Fruit fly (Drosophila melanogaster): ENCODE results near the gene Exo84.

Gene Exo84

dm6 chr3R:26021195-26021914 lies 30.7 kb downstream of the Exo84 start (continued):
- TF ChIP-seq CG12071 (GFP tag; optimal IDR thresholded peaks at IDR 0.05) (no peak), gsb-n (tag; optimal IDR thresholded peaks at IDR 0.05) (peak; percentile 96), cato (GFP tag; optimal IDR thresholded peaks at IDR 0.05; ENCODE audit: borderline replicate concordance) (peak; percentile 93), CG6689 (GFP tag; IDR thresholded peaks at IDR 0.05) (peak; percentile 92), jing (GFP tag; optimal IDR thresholded peaks at IDR 0.05) (peak; percentile 57), CG9609 (GFP tag; optimal IDR thresholded peaks at IDR 0.05) (peak; percentile 79), CG4730 (GFP tag; IDR thresholded peaks at IDR 0.05) (peak; percentile 72), CG10209 (GFP tag; optimal IDR thresholded peaks at IDR 0.05) (peak; percentile 97), gem (tag; optimal IDR thresholded peaks at IDR 0.05) (peak; percentile 98), HmgD (GFP tag; optimal IDR thresholded peaks at IDR 0.05) (no peak), pho (GFP tag; optimal IDR thresholded peaks at IDR 0.05) (peak; percentile 86), HLH3B (GFP tag; IDR thresholded peaks at IDR 0.05) (peak; percentile 76), CG11696 (GFP tag; IDR thresholded peaks at IDR 0.05) (no peak; the same call in 1 of the 2 replicates), ems (GFP tag; optimal IDR thresholded peaks at IDR 0.05) (peak; percentile 39), h (optimal IDR thresholded peaks at IDR 0.05) (no peak), sens (GFP tag) (peak; percentile 99), Chrac-16 (GFP tag; optimal IDR thresholded peaks at IDR 0.05) (peak; percentile 93), fu2 (GFP tag; optimal IDR thresholded peaks at IDR 0.05) (peak; percentile 83), slp2 (GFP tag; optimal IDR thresholded peaks at IDR 0.05) (peak; percentile 75), Elba2 (GFP tag; optimal IDR thresholded peaks at IDR 0.05) (peak; percentile 47), Six4 (GFP tag; optimal IDR thresholded peaks at IDR 0.05) (peak; percentile 92), CG7357 (GFP tag; IDR thresholded peaks at IDR 0.05) (peak; percentile 81), CG8765 (GFP tag; IDR thresholded peaks at IDR 0.05) (no peak; the same call in none of the 2 replicates), mld (GFP tag; IDR thresholded peaks at IDR 0.05; ENCODE audit: partially characterized antibody) (no peak), rib (GFP tag; IDR thresholded peaks at IDR 0.05) (0 out of 2 replicates have a peak, but pooled peaks have one; percentile 19), tio (GFP tag; optimal IDR thresholded peaks at IDR 0.05) (peak; percentile 98), Optix (GFP tag; IDR thresholded peaks at IDR 0.05) (0 out of 3 replicates have a peak, but pooled peaks have one; percentile 36), HHEX (GFP tag; optimal IDR thresholded peaks at IDR 0.05) (peak; percentile 88), eyg (GFP tag; optimal IDR thresholded peaks at IDR 0.05) (peak; percentile 50), B-H1 (GFP tag; IDR thresholded peaks at IDR 0.05) (peak; percentile 79), CG11504 (tag; optimal IDR thresholded peaks at IDR 0.05) (peak; percentile 96), CG42726 (GFP tag; IDR thresholded peaks at IDR 0.05; ENCODE audit: partially characterized antibody) (no peak), dati (GFP tag; IDR thresholded peaks at IDR 0.05) (no peak)

- TF ChIP-seq Dref (GFP tag; IDR thresholded peaks at IDR 0.05) = no peak
- TF ChIP-seq sisA (GFP tag; IDR thresholded peaks at IDR 0.05) = peak; percentile 65
- TF ChIP-seq CG34422 (GFP tag; IDR thresholded peaks at IDR 0.05) = no peak; the same call in 2 of the 3 replicates
- TF ChIP-seq Vsx1 (GFP tag; optimal IDR thresholded peaks at IDR 0.05) = peak; percentile 51
- peak; percentile 48 for TF ChIP-seq CG8924 (tag; optimal IDR thresholded peaks at IDR 0.05)
- no peak for TF ChIP-seq YL-1 (GFP tag; optimal IDR thresholded peaks at IDR 0.05)
- peak; percentile 80 for TF ChIP-seq Oli (tag; optimal IDR thresholded peaks at IDR 0.05)
- TF ChIP-seq Doc3 (GFP tag; IDR thresholded peaks at IDR 0.05; ENCODE audit: partially characterized antibody) = no peak
- 0 out of 2 replicates have a peak, but pooled peaks have one; percentile 16 for TF ChIP-seq CG14014 (GFP tag; IDR thresholded peaks at IDR 0.05)
- no peak for TF ChIP-seq hb (GFP tag; IDR thresholded peaks at IDR 0.05; ENCODE audit: partially characterized antibody)
- TF ChIP-seq CG11696 (GFP tag; IDR thresholded peaks at IDR 0.05) = no peak
- TF ChIP-seq ham (GFP tag; IDR thresholded peaks at IDR 0.05) = no peak
- TF ChIP-seq CG14710 (tag; optimal IDR thresholded peaks at IDR 0.05) = peak; percentile 63
- peak; percentile 72 for TF ChIP-seq CG13424 (tag; optimal IDR thresholded peaks at IDR 0.05)
- TF ChIP-seq CG15696 (tag; optimal IDR thresholded peaks at IDR 0.05) = peak; percentile 64
- peak; percentile 63 for TF ChIP-seq CG9727 (GFP tag; optimal IDR thresholded peaks at IDR 0.05)
- TF ChIP-seq zen (tag; optimal IDR thresholded peaks at IDR 0.05) = peak; percentile 47
Observed at dm6 chr3R:26020244-26021171, 31.5 kb downstream of the Exo84 start.

All from whole organism, embryonic.